Worm (Caenorhabditis elegans) whole organism, L2 larva: Measurements from ENCODE around the gene F35H12.1.

Experiments
- ZK546.5 ChIP-seq: sonication (generic microtip); optimal IDR thresholded peaks from 2 replicates; lab custom pipeline; 2017; ENCODE audit warnings: missing biosample characterization, missing genetic modification characterization
- egl-27 ChIP-seq: sonication (generic microtip); optimal IDR thresholded peaks from 3 replicates; lab custom pipeline; 2017; ENCODE audit warnings: missing biosample characterization, missing genetic modification reagents, missing genetic modification characterization
- nhr-23 ChIP-seq: fragments of 150-350 bp; optimal IDR thresholded peaks from 2 replicates; lab custom pipeline; 2014; ENCODE audit warnings: missing biosample characterization, missing genetic modification reagents, missing genetic modification characterization
- snpc-4 ChIP-seq: fragments of 150-350 bp; optimal IDR thresholded peaks from 2 replicates; lab custom pipeline; 2014; ENCODE audit warnings: missing biosample characterization, missing genetic modification characterization
- unc-55 ChIP-seq: fragments of 150-350 bp; sonication (generic microtip); optimal IDR thresholded peaks from 3 replicates; lab custom pipeline; 2014; ENCODE audit warnings: missing biosample characterization, missing genetic modification reagents, missing genetic modification characterization
- unc-62 ChIP-seq: fragments of 150-350 bp; optimal IDR thresholded peaks from 2 replicates; lab custom pipeline; 2014; ENCODE audit warnings: missing biosample characterization, missing genetic modification reagents, missing genetic modification characterization

The F35H12.1 gene

DNA sequence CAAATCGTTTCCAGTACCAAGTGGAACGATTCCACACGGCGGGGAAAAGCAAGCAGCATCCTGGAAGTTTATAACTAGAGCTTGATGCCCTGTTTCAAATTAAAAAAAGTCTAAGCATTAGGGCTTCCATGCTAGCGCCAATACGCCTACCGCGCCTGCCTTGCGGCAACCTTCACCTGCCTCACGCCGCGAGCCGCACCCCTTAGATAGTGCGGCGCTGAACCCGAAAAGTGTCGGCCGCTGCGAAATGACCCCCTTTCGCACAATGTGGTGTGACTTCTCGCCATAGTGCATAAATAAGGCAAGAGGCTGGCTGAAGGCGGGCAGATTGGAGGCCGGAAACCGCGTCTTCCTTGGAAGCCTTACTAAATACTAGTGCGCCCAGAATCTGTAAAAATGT, 52.9 kb downstream of the F35H12.1 start:
- no peak for TF ChIP-seq nhr-23
- TF ChIP-seq unc-62 (GFP tag; lab: Kevin White, UChicago): no peak
- TF ChIP-seq snpc-4 (tag; lab: Kevin White, UChicago): peak; percentile 84
- TF ChIP-seq unc-55 (GFP tag; lab: Kevin White, UChicago): no peak
- TF ChIP-seq ZK546.5 (tag; lab: Kevin White, UChicago): no peak
- no peak for TF ChIP-seq egl-27 (tag; lab: Kevin White, UChicago)
